Fruit fly (Drosophila melanogaster) whole organism, adult: ENCODE results near the gene CG7457.
A peak's percentile ranks its signal among the peaks of the same experiment; 100 is the strongest.

ENCODE experiments used
- CG11617 ChIP-seq: fragments of 200-800 bp; sonication (Bioruptor generic); optimal IDR thresholded peaks from 2 replicates; lab custom pipeline; 2017; ENCODE audit warnings: mild to moderate bottlenecking, missing biosample characterization, missing genetic modification reagents, missing genetic modification characterization
- CG12768 ChIP-seq: fragments of 200-800 bp; sonication (Bioruptor generic); optimal IDR thresholded peaks from 2 replicates; lab custom pipeline; 2017; ENCODE audit warnings: missing biosample characterization, missing genetic modification characterization, mild to moderate bottlenecking, moderate library complexity, missing genetic modification reagents
- CG14711 ChIP-seq: fragments of 200-800 bp; sonication (Bioruptor generic); optimal IDR thresholded peaks from 2 replicates; lab custom pipeline; 2018; ENCODE audit warnings: missing biosample characterization, mild to moderate bottlenecking, missing genetic modification characterization, moderate library complexity
- CG1620 ChIP-seq: fragments of 200-800 bp; sonication (Bioruptor generic); optimal IDR thresholded peaks from 2 replicates; lab custom pipeline; 2016; ENCODE audit warnings: missing biosample characterization, missing genetic modification characterization
- CG33017 ChIP-seq: fragments of 200-800 bp; sonication (Bioruptor generic); optimal IDR thresholded peaks from 2 replicates; lab custom pipeline; 2018; ENCODE audit warnings: missing biosample characterization, mild to moderate bottlenecking, missing genetic modification characterization, moderate library complexity
- CG5204 ChIP-seq: fragments of 200-800 bp; sonication (Bioruptor generic); optimal IDR thresholded peaks from 2 replicates; lab custom pipeline; 2016; ENCODE audit warnings: missing biosample characterization, missing genetic modification characterization
- CG7045 ChIP-seq: fragments of 200-800 bp; sonication (Bioruptor generic); optimal IDR thresholded peaks from 2 replicates; lab custom pipeline; 2017; ENCODE audit warnings: missing biosample characterization, mild to moderate bottlenecking, missing genetic modification characterization
- CG7101 ChIP-seq: fragments of 200-800 bp; sonication (Bioruptor generic); optimal IDR thresholded peaks from 2 replicates; lab custom pipeline; 2018; ENCODE audit warnings: missing biosample characterization, mild to moderate bottlenecking, missing genetic modification characterization, moderate library complexity
- Clk ChIP-seq: fragments of 200-800 bp; sonication (Bioruptor generic); optimal IDR thresholded peaks from 2 replicates; lab custom pipeline; 2017; ENCODE audit warnings: missing biosample characterization, missing genetic modification characterization
- Crg-1 ChIP-seq: fragments of 200-800 bp; sonication (Bioruptor generic); optimal IDR thresholded peaks from 2 replicates; lab custom pipeline; 2016; ENCODE audit warnings: missing biosample characterization, missing genetic modification characterization
- Hr96 ChIP-seq: fragments of 200-800 bp; sonication (Bioruptor generic); optimal IDR thresholded peaks from 2 replicates; lab custom pipeline; 2016; ENCODE audit warnings: missing biosample characterization, missing genetic modification characterization
- Mnt ChIP-seq: fragments of 200-800 bp; sonication (Bioruptor generic); optimal IDR thresholded peaks from 2 replicates; lab custom pipeline; 2016; ENCODE audit warnings: missing biosample characterization, mild to moderate bottlenecking, missing genetic modification characterization
- bab1 ChIP-seq: fragments of 200-800 bp; sonication (Bioruptor generic); optimal IDR thresholded peaks from 3 replicates; lab custom pipeline; 2019; ENCODE audit warnings: missing biosample characterization, mild to moderate bottlenecking, missing genetic modification characterization, moderate library complexity
- cic ChIP-seq: fragments of 200-800 bp; sonication (Bioruptor generic); optimal IDR thresholded peaks from 2 replicates; lab custom pipeline; 2017; ENCODE audit warnings: missing biosample characterization, mild to moderate bottlenecking, missing genetic modification characterization, moderate library complexity
- cnc ChIP-seq, 2 experiments: fragments of >200 bp; optimal IDR thresholded peaks; 2 replicates each; lab custom pipeline; 2017
- kay ChIP-seq: fragments of 200-800 bp; sonication (Bioruptor generic); peaks from one replicate; lab custom pipeline; 2016; ENCODE audit warnings: missing biosample characterization, missing genetic modification characterization, borderline replicate concordance
- ovo ChIP-seq: fragments of 200-800 bp; sonication (Bioruptor generic); optimal IDR thresholded peaks from 2 replicates; lab custom pipeline; 2016; ENCODE audit warnings: missing biosample characterization, missing genetic modification characterization
- pad ChIP-seq: fragments of 200-800 bp; sonication (Bioruptor generic); optimal IDR thresholded peaks from 3 replicates; lab custom pipeline; 2017; ENCODE audit warnings: missing biosample characterization, missing genetic modification characterization, mild to moderate bottlenecking, moderate library complexity, missing genetic modification reagents
- tj ChIP-seq: fragments of 200-800 bp; sonication (Bioruptor generic); optimal IDR thresholded peaks from 3 replicates; lab custom pipeline; 2017; ENCODE audit warnings: missing biosample characterization, mild to moderate bottlenecking, missing genetic modification characterization, moderate library complexity
- toe ChIP-seq: fragments of 200-800 bp; sonication (Bioruptor generic); optimal IDR thresholded peaks from 2 replicates; lab custom pipeline; 2016; ENCODE audit warnings: missing biosample characterization, missing genetic modification characterization

The CG7457 gene

DNA sequence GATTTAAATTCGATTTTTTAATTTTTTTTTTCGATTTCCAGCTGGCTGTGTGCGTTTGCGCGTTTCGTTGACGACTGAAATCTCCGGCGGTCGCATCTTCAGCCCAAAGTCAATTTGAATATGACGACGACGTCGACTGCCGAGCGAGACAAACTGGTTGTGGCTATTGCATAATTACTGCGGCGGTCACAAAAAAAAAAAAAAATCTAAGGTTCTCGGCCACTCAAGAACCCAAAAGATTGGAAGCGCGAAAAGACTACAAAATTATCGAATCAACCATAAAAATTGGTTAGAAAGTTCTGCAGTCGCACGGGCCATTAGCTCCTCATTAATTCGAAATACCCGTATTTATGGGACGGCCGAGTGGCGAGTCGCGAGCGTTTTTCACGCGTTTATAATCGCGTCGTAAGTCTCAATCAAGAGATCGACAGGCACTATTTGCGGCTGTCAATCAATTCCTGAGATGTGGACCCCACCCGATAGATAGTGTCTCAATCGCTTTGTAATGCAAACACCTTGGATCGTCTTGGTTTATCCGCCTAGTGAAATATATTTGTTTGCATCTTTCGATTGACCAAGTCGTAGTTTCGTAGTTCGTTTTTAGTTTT lies 6.0 kb upstream of the CG7457 start, which contains the start of gene CG8492:
TSS of gene CG8492 (minus strand) at position 51 of the 608 bp plus-strand sequence.
- TF ChIP-seq CG7045 (GFP tag; lab: Kevin White, UChicago) (no peak), CG33017 (tag; lab: Kevin White, UChicago) (no peak), ovo (GFP tag; lab: Kevin White, UChicago) (no peak), toe (GFP tag; lab: Kevin White, UChicago) (no peak), Crg-1 (no peak), tj (GFP tag; lab: Kevin White, UChicago) (no peak), cic (GFP tag; lab: Kevin White, UChicago) (no peak)

DNA sequence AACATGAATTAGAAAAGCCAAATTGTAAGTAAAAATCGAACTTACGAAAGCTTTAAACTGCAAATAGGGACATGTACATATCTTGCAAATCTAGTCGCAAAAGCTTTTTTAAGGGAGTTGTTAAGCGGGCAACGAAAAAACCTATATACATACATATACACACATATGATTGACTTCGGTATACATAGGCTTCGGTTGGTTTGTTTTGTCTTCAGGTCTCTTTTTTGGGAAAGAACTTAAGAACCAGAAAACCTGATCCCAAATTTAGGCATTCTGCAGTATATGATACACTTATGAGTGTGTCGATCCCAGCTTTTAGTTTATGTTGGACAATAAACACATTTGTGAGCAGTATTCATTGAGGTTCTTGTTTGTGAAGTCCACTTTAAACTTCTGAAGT lies 417 bp upstream of the CG7457 start:
- TF ChIP-seq CG5204 (GFP tag; lab: Kevin White, UChicago): no peak
- TF ChIP-seq CG11617 (GFP tag; lab: Kevin White, UChicago): no peak
- no peak for TF ChIP-seq Crg-1
- no peak for TF ChIP-seq Clk (GFP tag; lab: Kevin White, UChicago)
- TF ChIP-seq tj (GFP tag; lab: Kevin White, UChicago): no peak
- no peak for TF ChIP-seq toe (GFP tag; lab: Kevin White, UChicago)
- no peak for TF ChIP-seq CG7101 (tag; lab: Kevin White, UChicago)
- no peak for TF ChIP-seq cnc (optimal IDR thresholded peaks at IDR 0.05; lab: Kevin White, UChicago)
- no peak for TF ChIP-seq kay (GFP tag; lab: Kevin White, UChicago)
- TF ChIP-seq CG14711 (tag; lab: Kevin White, UChicago): no peak
- TF ChIP-seq CG1620 (GFP tag; lab: Kevin White, UChicago): no peak
- no peak for TF ChIP-seq CG12768 (GFP tag; lab: Kevin White, UChicago)
- TF ChIP-seq CG33017 (tag; lab: Kevin White, UChicago): no peak
- no peak for TF ChIP-seq Mnt (GFP tag; lab: Kevin White, UChicago)
- TF ChIP-seq CG7045 (GFP tag; lab: Kevin White, UChicago): no peak

dm6 chr3L:7721527-7721926 lies 4.7 kb downstream of the CG7457 start:
- TF ChIP-seq CG1620 (GFP tag; lab: Kevin White, UChicago): no peak
- peak; percentile 14 for TF ChIP-seq CG7101 (tag; lab: Kevin White, UChicago)
- peak; percentile 84 for TF ChIP-seq kay (GFP tag; lab: Kevin White, UChicago)
- peak; percentile 8 for TF ChIP-seq Clk (GFP tag; lab: Kevin White, UChicago)
- no peak for TF ChIP-seq pad (GFP tag; lab: Kevin White, UChicago)
- TF ChIP-seq CG33017 (tag; lab: Kevin White, UChicago): peak; percentile 38
- no peak for TF ChIP-seq ovo (GFP tag; lab: Kevin White, UChicago)
- no peak for TF ChIP-seq bab1 (GFP tag; lab: Kevin White, UChicago)
- no peak for TF ChIP-seq Hr96 (GFP tag; lab: Kevin White, UChicago)
- peak; percentile 70 for TF ChIP-seq cic (GFP tag; lab: Kevin White, UChicago)
- no peak for TF ChIP-seq CG11617 (GFP tag; lab: Kevin White, UChicago)
- TF ChIP-seq cnc (optimal IDR thresholded peaks at IDR 0.05; lab: Kevin White, UChicago): no peak
- no peak for TF ChIP-seq CG7045 (GFP tag; lab: Kevin White, UChicago)
- no peak for TF ChIP-seq CG14711 (tag; lab: Kevin White, UChicago)
- no peak for TF ChIP-seq Mnt (GFP tag; lab: Kevin White, UChicago)
- no peak for TF ChIP-seq Crg-1
- TF ChIP-seq CG12768 (GFP tag; lab: Kevin White, UChicago): peak; percentile 23
- TF ChIP-seq tj (GFP tag; lab: Kevin White, UChicago): no peak
- no peak for TF ChIP-seq toe (GFP tag; lab: Kevin White, UChicago)
- TF ChIP-seq CG5204 (GFP tag; lab: Kevin White, UChicago): peak; percentile 4

- TF ChIP-seq Clk (GFP tag; lab: Kevin White, UChicago): no peak
- peak; percentile 97 for TF ChIP-seq kay (GFP tag; lab: Kevin White, UChicago)
- peak; percentile 67 for TF ChIP-seq CG12768 (GFP tag; lab: Kevin White, UChicago)
- TF ChIP-seq CG11617 (GFP tag; lab: Kevin White, UChicago): no peak
- TF ChIP-seq CG1620 (GFP tag; lab: Kevin White, UChicago): no peak
- TF ChIP-seq bab1 (GFP tag; lab: Kevin White, UChicago): no peak
- TF ChIP-seq CG5204 (GFP tag; lab: Kevin White, UChicago): peak; percentile 56
- TF ChIP-seq tj (GFP tag; lab: Kevin White, UChicago): peak; percentile 31
- peak; percentile 1 for TF ChIP-seq cic (GFP tag; lab: Kevin White, UChicago)
- no peak for TF ChIP-seq Crg-1
These were observed 6.9 kb downstream of the CG7457 start for dm6 chr3L:7719418-7719789.

DNA sequence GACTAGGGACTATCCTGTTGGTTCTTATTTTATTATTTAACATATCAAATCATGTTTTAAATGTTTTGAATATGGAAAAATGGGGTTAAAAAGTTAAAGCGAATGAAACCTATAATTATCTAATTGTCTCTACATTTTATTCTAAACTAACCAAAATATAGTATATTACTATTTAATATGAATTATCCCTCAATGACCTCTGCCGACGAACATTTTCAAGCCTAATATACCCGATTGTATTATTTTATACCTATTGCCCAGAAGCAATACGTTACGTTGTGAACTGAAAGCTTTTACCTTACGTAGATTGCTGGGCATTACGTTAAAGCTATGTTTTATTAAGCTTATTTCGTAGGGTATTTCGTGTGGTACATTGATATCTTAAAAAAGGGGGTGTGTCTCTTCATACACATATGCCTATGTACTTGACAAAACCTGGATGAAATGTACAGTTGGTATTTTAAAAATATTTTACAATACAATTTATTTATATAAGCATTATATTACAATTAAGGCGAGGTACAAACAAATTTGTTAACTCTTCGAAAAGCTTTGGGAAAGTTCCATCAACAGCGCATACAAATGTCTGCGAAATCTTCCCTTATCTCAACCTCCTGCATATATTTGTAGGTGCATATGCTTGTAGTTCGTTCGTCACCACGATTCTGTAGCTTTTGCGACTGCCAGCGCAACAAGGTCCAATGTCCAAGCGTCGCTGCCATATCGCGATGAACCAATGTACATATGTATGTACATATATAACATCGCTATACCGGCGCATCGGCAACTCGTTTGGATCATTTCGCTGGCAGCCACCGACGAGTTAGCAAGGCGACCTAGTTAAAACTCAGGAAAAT lies 7.5 kb downstream of the CG7457 start, which contains the start of gene Mcad:
TSS of gene Mcad (plus strand) at position 790 of the 857 bp plus-strand sequence.
- TF ChIP-seq CG12768 (GFP tag; lab: Kevin White, UChicago) (peak; percentile 96), CG7101 (tag; lab: Kevin White, UChicago) (peak; percentile 93), CG14711 (tag; lab: Kevin White, UChicago) (peak; percentile 83), tj (GFP tag; lab: Kevin White, UChicago) (peak; percentile 79), Mnt (GFP tag; lab: Kevin White, UChicago) (peak; percentile 76), CG33017 (tag; lab: Kevin White, UChicago) (peak; percentile 94), toe (GFP tag; lab: Kevin White, UChicago) (peak; percentile 80), CG7045 (GFP tag; lab: Kevin White, UChicago) (peak; percentile 88), Crg-1 (peak; percentile 44), bab1 (GFP tag; lab: Kevin White, UChicago) (peak; percentile 95), pad (GFP tag; lab: Kevin White, UChicago) (peak; percentile 75), cnc (optimal IDR thresholded peaks at IDR 0.05; lab: Kevin White, UChicago) (no peak), kay (GFP tag; lab: Kevin White, UChicago) (peak; percentile 97), Hr96 (GFP tag; lab: Kevin White, UChicago) (peak; percentile 45), CG11617 (GFP tag; lab: Kevin White, UChicago) (peak; percentile 91), cic (GFP tag; lab: Kevin White, UChicago) (peak; percentile 83), CG1620 (GFP tag; lab: Kevin White, UChicago) (peak; percentile 56), CG5204 (GFP tag; lab: Kevin White, UChicago) (peak; percentile 65), ovo (GFP tag; lab: Kevin White, UChicago) (peak; percentile 28), Clk (GFP tag; lab: Kevin White, UChicago) (peak; percentile 74)
